Fruit fly (Drosophila melanogaster) whole organism, embryonic: ENCODE measurements around the gene Irk1.

ENCODE experiments used
- B-H2 ChIP-seq: fragments of 200-800 bp; sonication (Bioruptor generic); optimal IDR thresholded peaks from 2 replicates; lab custom pipeline; 2018; ENCODE audit warnings: missing biosample characterization, mild to moderate bottlenecking, missing genetic modification characterization
- CG10979 ChIP-seq: fragments of 200-800 bp; sonication (Bioruptor generic); optimal IDR thresholded peaks from 2 replicates; lab custom pipeline; 2018; ENCODE audit warnings: missing biosample characterization, mild to moderate bottlenecking, missing genetic modification characterization, moderate library complexity
- CG11093 ChIP-seq: fragments of 200-800 bp; sonication (Bioruptor generic); IDR thresholded peaks from 3 replicates; pipeline ENCODE4 v1.3.6; 2022; ENCODE audit warnings: missing biosample characterization, missing genetic modification characterization
- CG12236 ChIP-seq: fragments of 200-800 bp; sonication (Bioruptor generic); optimal IDR thresholded peaks from 2 replicates; lab custom pipeline; 2016; ENCODE audit warnings: missing biosample characterization, missing genetic modification characterization
- CG12659 ChIP-seq: fragments of 200-800 bp; sonication (Bioruptor generic); optimal IDR thresholded peaks from 3 replicates; lab custom pipeline; 2017; ENCODE audit warnings: mild to moderate bottlenecking, missing biosample characterization, missing genetic modification reagents, missing genetic modification characterization
- CG13424 ChIP-seq: fragments of 200-800 bp; sonication (Bioruptor generic); optimal IDR thresholded peaks from 2 replicates; lab custom pipeline; 2019; ENCODE audit warnings: missing biosample characterization, mild to moderate bottlenecking, missing genetic modification characterization, moderate library complexity
- CG16779 ChIP-seq: fragments of 200-800 bp; sonication (Bioruptor generic); IDR thresholded peaks from 2 replicates; pipeline ENCODE4 v1.3.6; 2022; ENCODE audit warnings: missing biosample characterization, missing genetic modification characterization
- CG17568 ChIP-seq: fragments of 200-800 bp; sonication (Bioruptor generic); optimal IDR thresholded peaks from 2 replicates; lab custom pipeline; 2018; ENCODE audit warnings: missing biosample characterization, mild to moderate bottlenecking, missing genetic modification characterization, moderate library complexity
- CG32767 ChIP-seq: fragments of 200-800 bp; sonication (Bioruptor generic); IDR thresholded peaks from 2 replicates; pipeline ENCODE4 v1.3.6; 2022; ENCODE audit warnings: missing biosample characterization, missing genetic modification characterization
- CG32772 ChIP-seq: fragments of 200-800 bp; sonication (Bioruptor generic); IDR thresholded peaks from 2 replicates; pipeline ENCODE4 v1.3.6; 2022; ENCODE audit warnings: missing biosample characterization, missing genetic modification characterization
- CG34224 ChIP-seq: fragments of 200-800 bp; sonication (Bioruptor generic); IDR thresholded peaks from 3 replicates; pipeline ENCODE4 v1.3.6; 2022; ENCODE audit warnings: missing biosample characterization, missing genetic modification characterization; ENCODE audit not compliant: partially characterized antibody
- CG4360 ChIP-seq: fragments of 200-800 bp; sonication (Bioruptor generic); IDR thresholded peaks from 2 replicates; pipeline ENCODE4 v1.3.6; 2022; ENCODE audit warnings: missing biosample characterization, missing genetic modification characterization
- CG7357 ChIP-seq: fragments of 200-800 bp; sonication (Bioruptor generic); IDR thresholded peaks from 3 replicates; pipeline ENCODE4 v1.3.6; 2022; ENCODE audit warnings: missing biosample characterization, missing genetic modification characterization
- CG7786 ChIP-seq: fragments of 200-800 bp; sonication (Bioruptor generic); optimal IDR thresholded peaks from 2 replicates; lab custom pipeline; 2016; ENCODE audit warnings: missing biosample characterization, missing genetic modification characterization
- CG8089 ChIP-seq: fragments of 200-800 bp; sonication (Bioruptor generic); optimal IDR thresholded peaks from 3 replicates; lab custom pipeline; 2016; ENCODE audit warnings: missing biosample characterization, missing genetic modification characterization
- CG8359 ChIP-seq: fragments of 200-800 bp; sonication (Bioruptor generic); optimal IDR thresholded peaks from 2 replicates; lab custom pipeline; 2017; ENCODE audit warnings: missing biosample characterization, mild to moderate bottlenecking, missing genetic modification characterization, borderline replicate concordance
- CG8388 ChIP-seq: fragments of 200-800 bp; sonication (Bioruptor generic); optimal IDR thresholded peaks from 2 replicates; lab custom pipeline; 2019; ENCODE audit warnings: missing biosample characterization, mild to moderate bottlenecking, missing genetic modification characterization, moderate library complexity
- CG9797 ChIP-seq: fragments of 200-800 bp; sonication (Bioruptor generic); optimal IDR thresholded peaks from 3 replicates; lab custom pipeline; 2018; ENCODE audit warnings: missing biosample characterization, mild to moderate bottlenecking, missing genetic modification characterization
- CHES-1-like ChIP-seq: fragments of 200-800 bp; sonication (Bioruptor generic); optimal IDR thresholded peaks from 2 replicates; lab custom pipeline; 2016; ENCODE audit warnings: missing biosample characterization, missing genetic modification characterization
- CkIIα-i1 ChIP-seq: fragments of 200-800 bp; sonication (Bioruptor generic); IDR thresholded peaks from 2 replicates; pipeline ENCODE4 v1.3.6; 2022; ENCODE audit warnings: missing biosample characterization, missing genetic modification characterization
- CoRest ChIP-seq: fragments of 200-800 bp; sonication (Bioruptor generic); optimal IDR thresholded peaks from 3 replicates; lab custom pipeline; 2018; ENCODE audit warnings: missing biosample characterization, mild to moderate bottlenecking, missing genetic modification characterization, moderate library complexity
- Eip74EF ChIP-seq, 2 experiments: fragments of 200-800 bp in 1 of 2; fragments of >200 bp in 1 of 2; sonication (Bioruptor generic) in 1 of 2; optimal IDR thresholded peaks; 2 replicates each; lab custom pipeline; 2017 to 2019; ENCODE audit warnings: missing biosample characterization in 2 of 2, missing genetic modification characterization in 2 of 2, mild to moderate bottlenecking in 1 of 2, moderate library complexity in 1 of 2
- Ets65A ChIP-seq: fragments of 200-800 bp; sonication (Bioruptor generic); peaks from one replicate; lab custom pipeline; 2016; ENCODE audit warnings: missing biosample characterization, missing genetic modification characterization
- H2.0 ChIP-seq: fragments of 200-800 bp; sonication (Bioruptor generic); IDR thresholded peaks from 2 replicates; pipeline ENCODE4 v1.3.6; 2022; ENCODE audit warnings: missing biosample characterization, missing genetic modification characterization
- HHEX ChIP-seq: fragments of 200-800 bp; sonication (Bioruptor generic); optimal IDR thresholded peaks from 3 replicates; lab custom pipeline; 2017; ENCODE audit warnings: missing biosample characterization, mild to moderate bottlenecking, missing genetic modification characterization, missing genetic modification reagents
- Hand ChIP-seq: fragments of 200-800 bp; sonication (Bioruptor generic); optimal IDR thresholded peaks from 2 replicates; lab custom pipeline; 2017; ENCODE audit warnings: mild to moderate bottlenecking, missing biosample characterization, missing genetic modification reagents, missing genetic modification characterization
- Lim3 ChIP-seq: fragments of 200-800 bp; sonication (Bioruptor generic); IDR thresholded peaks from 2 replicates; pipeline ENCODE4 v1.3.6; 2022; ENCODE audit warnings: missing biosample characterization, missing genetic modification characterization
- PHDP ChIP-seq: fragments of 200-800 bp; sonication (Bioruptor generic); optimal IDR thresholded peaks from 3 replicates; lab custom pipeline; 2018; ENCODE audit warnings: missing biosample characterization, mild to moderate bottlenecking, missing genetic modification characterization, moderate library complexity
- Rx ChIP-seq: fragments of 200-800 bp; sonication (Bioruptor generic); IDR thresholded peaks from 2 replicates; pipeline ENCODE4 v1.3.6; 2022; ENCODE audit warnings: missing biosample characterization, missing genetic modification characterization
- Sin3A ChIP-seq: fragments of >200 bp; optimal IDR thresholded peaks from 2 replicates; lab custom pipeline; 2018
- Sry-β ChIP-seq: fragments of 200-800 bp; sonication (Bioruptor generic); optimal IDR thresholded peaks from 2 replicates; lab custom pipeline; 2018; ENCODE audit warnings: missing biosample characterization, mild to moderate bottlenecking, missing genetic modification characterization, moderate library complexity
- abd-A ChIP-seq: fragments of 200-800 bp; sonication (Bioruptor generic); optimal IDR thresholded peaks from 3 replicates; lab custom pipeline; 2019; ENCODE audit warnings: missing biosample characterization, mild to moderate bottlenecking, missing genetic modification characterization, moderate library complexity
- al ChIP-seq: fragments of 200-800 bp; sonication (Bioruptor generic); IDR thresholded peaks from 2 replicates; pipeline ENCODE4 v1.3.6; 2022; ENCODE audit warnings: missing biosample characterization, missing genetic modification characterization
- cad ChIP-seq: fragments of >200 bp; optimal IDR thresholded peaks from 2 replicates; lab custom pipeline; 2017; ENCODE audit warnings: missing biosample characterization, missing genetic modification characterization
- dmrt11E ChIP-seq: fragments of 200-800 bp; sonication (Bioruptor generic); optimal IDR thresholded peaks from 3 replicates; lab custom pipeline; 2018; ENCODE audit warnings: missing biosample characterization, mild to moderate bottlenecking, missing genetic modification characterization, moderate library complexity
- esg ChIP-seq: fragments of 200-800 bp; sonication (Bioruptor generic); conservative IDR thresholded peaks from 2 replicates; pipeline ENCODE4 v1.3.6; 2022; ENCODE audit warnings: missing biosample characterization, missing genetic modification characterization
- eve ChIP-seq, 2 experiments: fragments of >200 bp; optimal IDR thresholded peaks; 2 replicates each; lab custom pipeline; 2017; ENCODE audit warnings: missing biosample characterization in 2 of 2, missing genetic modification characterization in 2 of 2
- fru ChIP-seq: fragments of >200 bp; optimal IDR thresholded peaks from 2 replicates; lab custom pipeline; 2017
- grau ChIP-seq: fragments of 200-800 bp; optimal IDR thresholded peaks from 3 replicates; lab custom pipeline; 2019; ENCODE audit warnings: missing biosample characterization, mild to moderate bottlenecking, missing genetic modification characterization, moderate library complexity
- hb ChIP-seq: fragments of 200-800 bp; sonication (Bioruptor generic); IDR thresholded peaks from 3 replicates; pipeline ENCODE4 v1.3.6; 2022; ENCODE audit warnings: missing biosample characterization, missing genetic modification characterization; ENCODE audit not compliant: partially characterized antibody
- knrl ChIP-seq: fragments of 200-800 bp; sonication (Bioruptor generic); IDR thresholded peaks from 3 replicates; pipeline ENCODE4 v1.3.6; 2022; ENCODE audit warnings: missing biosample characterization, missing genetic modification characterization; ENCODE audit not compliant: partially characterized antibody
- lab ChIP-seq: fragments of 200-800 bp; sonication (Bioruptor generic); optimal IDR thresholded peaks from 3 replicates; lab custom pipeline; 2017; ENCODE audit warnings: missing biosample characterization, missing genetic modification characterization, mild to moderate bottlenecking, moderate library complexity, missing genetic modification reagents
- mld ChIP-seq: fragments of 200-800 bp; sonication (Bioruptor generic); IDR thresholded peaks from 3 replicates; pipeline ENCODE4 v1.3.6; 2022; ENCODE audit warnings: missing biosample characterization, missing genetic modification characterization; ENCODE audit not compliant: partially characterized antibody
- org-1 ChIP-seq: fragments of 200-800 bp; sonication (Bioruptor generic); optimal IDR thresholded peaks from 2 replicates; lab custom pipeline; 2017; ENCODE audit warnings: missing biosample characterization, missing genetic modification characterization
- phol ChIP-seq: fragments of 200-800 bp; sonication (Bioruptor generic); optimal IDR thresholded peaks from 3 replicates; lab custom pipeline; 2018; ENCODE audit warnings: missing biosample characterization, mild to moderate bottlenecking, missing genetic modification characterization, moderate library complexity
- toy ChIP-seq: fragments of 200-800 bp; sonication (Bioruptor generic); IDR thresholded peaks from 2 replicates; pipeline ENCODE4 v1.3.6; 2022; ENCODE audit warnings: missing biosample characterization, missing genetic modification characterization
- unc-4 ChIP-seq: fragments of 200-800 bp; sonication (Bioruptor generic); IDR thresholded peaks from 2 replicates; pipeline ENCODE4 v1.3.6; 2022; ENCODE audit warnings: missing biosample characterization, missing genetic modification characterization; ENCODE audit not compliant: partially characterized antibody
- unpg ChIP-seq: fragments of 200-800 bp; sonication (Bioruptor generic); optimal IDR thresholded peaks from 3 replicates; lab custom pipeline; 2018; ENCODE audit warnings: missing biosample characterization, mild to moderate bottlenecking, missing genetic modification characterization, moderate library complexity
- zen ChIP-seq: fragments of 200-800 bp; sonication (Bioruptor generic); optimal IDR thresholded peaks from 3 replicates; lab custom pipeline; 2018; ENCODE audit warnings: missing biosample characterization, mild to moderate bottlenecking, missing genetic modification characterization, moderate library complexity
- zf30C ChIP-seq: fragments of 200-800 bp; sonication (Bioruptor generic); optimal IDR thresholded peaks from 3 replicates; lab custom pipeline; 2018; ENCODE audit warnings: missing biosample characterization, mild to moderate bottlenecking, missing genetic modification characterization

Irk1 gene

dm6 chr3R:23138439-23138838, 29.7 kb upstream of the Irk1 start (continued):
- TF ChIP-seq Hand: no peak
- no peak for TF ChIP-seq CG10979
- TF ChIP-seq zen: peak; percentile 45
- TF ChIP-seq CG8089 (GFP tag; lab: Kevin White, UChicago): no peak
- TF ChIP-seq CG32767 (GFP tag; lab: Robert Waterston, UW): no peak
- no peak for TF ChIP-seq CG7357 (GFP tag; lab: Robert Waterston, UW)
- no peak for TF ChIP-seq toy (GFP tag; lab: Robert Waterston, UW)
- TF ChIP-seq Ets65A (GFP tag; lab: Kevin White, UChicago): peak; percentile 28
- no peak for TF ChIP-seq mld (GFP tag; lab: Robert Waterston, UW)
- no peak for TF ChIP-seq phol (tag; lab: Kevin White, UChicago)
- no peak for TF ChIP-seq CG16779 (GFP tag; lab: Robert Waterston, UW)
- TF ChIP-seq org-1 (GFP tag; lab: Kevin White, UChicago): no peak
- no peak for TF ChIP-seq eve (GFP tag; optimal IDR thresholded peaks at IDR 0.05; lab: Kevin White, UChicago)
- no peak for TF ChIP-seq zf30C (GFP tag; lab: Kevin White, UChicago)
- TF ChIP-seq lab (GFP tag; lab: Kevin White, UChicago): no peak
- TF ChIP-seq CoRest (tag; lab: Kevin White, UChicago): no peak
- TF ChIP-seq knrl: no peak
- TF ChIP-seq CG13424 (tag; lab: Kevin White, UChicago): no peak
- no peak for TF ChIP-seq CG11093 (GFP tag; lab: Robert Waterston, UW)
- TF ChIP-seq Sin3A (lab: Kevin White, UChicago): no peak
- no peak for TF ChIP-seq Eip74EF (GFP tag; optimal IDR thresholded peaks at IDR 0.05; lab: Kevin White, UChicago)
- no peak for TF ChIP-seq B-H2 (GFP tag; lab: Kevin White, UChicago)
- no peak for TF ChIP-seq CG34224 (GFP tag; lab: Robert Waterston, UW)
- no peak for TF ChIP-seq CG12236 (GFP tag; lab: Kevin White, UChicago)
- no peak for TF ChIP-seq Rx (GFP tag; lab: Robert Waterston, UW)
- no peak for TF ChIP-seq CHES-1-like (GFP tag; lab: Kevin White, UChicago)
- peak; percentile 73 for TF ChIP-seq cad (GFP tag; lab: Kevin White, UChicago)
- TF ChIP-seq CG8359: no peak
- no peak for TF ChIP-seq unpg (GFP tag; lab: Kevin White, UChicago)
- TF ChIP-seq, all 482 proteins: peak for 5

dm6 chr3R:23138992-23139633, 29.0 kb upstream of the Irk1 start:
- TF ChIP-seq CG9797 (no peak), fru (no peak), HHEX (GFP tag; lab: Kevin White, UChicago) (peak; percentile 17), abd-A (no peak), CG4360 (GFP tag; lab: Robert Waterston, UW) (no peak), H2.0 (GFP tag; lab: Robert Waterston, UW) (no peak), CG16779 (GFP tag; lab: Robert Waterston, UW) (no peak), CG17568 (no peak), Sry-β (no peak), dmrt11E (tag; lab: Kevin White, UChicago) (no peak), al (GFP tag; lab: Robert Waterston, UW) (no peak), CkIIα-i1 (no peak), hb (GFP tag; lab: Robert Waterston, UW) (no peak), esg (GFP tag; lab: Robert Waterston, UW) (no peak), PHDP (tag; lab: Kevin White, UChicago) (peak; percentile 43), grau (peak; percentile 38), Ets65A (GFP tag; lab: Kevin White, UChicago) (no peak), CG12659 (no peak), Lim3 (GFP tag; lab: Robert Waterston, UW) (no peak), CG7786 (GFP tag; lab: Kevin White, UChicago) (no peak), unc-4 (GFP tag; lab: Robert Waterston, UW) (no peak), CG8388 (GFP tag; lab: Kevin White, UChicago) (no peak), CG32772 (GFP tag; lab: Robert Waterston, UW) (no peak), CG11093 (GFP tag; lab: Robert Waterston, UW) (no peak)
